Fruit fly (Drosophila melanogaster): Measurements from ENCODE around the gene Adk2.

Gene Adk2

DNA sequence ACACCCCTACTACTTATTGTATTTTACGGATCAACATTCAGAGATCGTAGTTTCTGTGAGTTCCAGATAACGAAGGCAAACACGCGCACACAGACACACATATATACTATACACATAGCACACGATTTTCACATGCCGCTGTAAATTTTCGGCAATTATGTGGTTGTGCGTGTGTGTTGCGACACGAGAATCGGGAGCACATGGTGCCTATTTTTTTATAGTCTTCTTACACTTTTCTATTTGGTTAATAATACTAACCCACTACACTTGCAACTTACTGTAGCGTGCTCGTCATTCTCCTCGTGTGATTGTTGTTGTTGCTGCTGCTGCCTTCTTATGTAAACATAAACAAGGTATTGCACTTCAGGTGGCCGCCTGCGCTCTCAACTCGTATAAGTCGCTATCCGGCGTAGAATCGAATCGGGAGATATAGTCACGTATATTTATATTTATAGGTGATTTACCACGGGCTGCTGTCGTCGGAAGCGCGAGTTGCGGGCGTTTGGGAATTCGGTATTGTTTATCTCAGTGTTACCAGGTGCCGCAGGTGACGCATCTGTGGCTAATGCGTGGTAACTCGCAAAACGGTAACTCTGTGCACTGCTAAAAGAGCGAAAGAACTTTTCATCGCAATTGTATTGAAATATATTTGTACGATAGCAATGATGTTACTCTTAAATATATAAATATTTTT is at the start of gene Adk2:
Gene Adk2 (minus strand): TSS at position 529 of the 694 bp plus-strand sequence.
- no peak for TF ChIP-seq CG8478 (optimal IDR thresholded peaks at IDR 0.05)
- TF ChIP-seq psq (optimal IDR thresholded peaks at IDR 0.05), result no peak

DNA sequence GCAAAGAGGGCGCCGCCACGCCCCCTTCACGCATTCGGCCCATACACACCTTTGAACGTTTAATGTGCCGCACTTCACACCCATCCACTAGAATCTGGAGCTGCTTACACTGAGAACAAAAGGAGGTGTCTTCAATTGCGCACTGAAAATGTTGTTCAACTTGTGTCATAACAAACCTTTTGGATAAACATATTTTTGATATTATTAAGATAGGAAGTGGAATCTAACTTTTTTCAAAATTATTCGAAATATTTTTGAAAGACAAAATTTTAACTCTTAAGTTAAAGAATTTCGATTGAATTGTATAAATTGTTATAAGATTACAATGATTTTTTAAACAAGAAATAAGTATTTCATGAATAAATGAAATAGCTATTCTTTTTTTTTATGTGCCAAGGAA is 45.8 kb upstream of the Adk2 start:
- no peak for TF ChIP-seq usp (GFP tag; optimal IDR thresholded peaks at IDR 0.05)

DNA sequence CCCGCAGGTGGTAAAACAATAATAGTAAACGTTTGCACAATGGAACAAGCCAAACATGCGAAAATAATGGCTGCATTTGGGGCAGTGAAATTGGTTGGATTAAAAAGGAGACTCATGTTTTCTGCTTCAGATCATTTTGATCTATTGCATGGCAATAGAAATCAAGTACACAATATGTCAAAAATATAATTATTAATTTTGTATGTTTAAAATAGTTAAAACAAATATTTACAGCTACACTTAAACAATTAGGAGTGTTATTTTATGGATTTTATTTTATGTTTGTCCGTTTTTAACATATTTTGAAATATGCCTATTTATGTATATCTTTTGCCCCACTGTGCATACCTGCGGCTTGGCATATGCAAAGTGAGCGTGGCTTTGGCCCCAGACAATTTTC is 43.7 kb upstream of the Adk2 start:
- no peak for TF ChIP-seq pan (optimal IDR thresholded peaks at IDR 0.05)
- no peak for TF ChIP-seq CG8478 (optimal IDR thresholded peaks at IDR 0.05)
- no peak for TF ChIP-seq EcR (GFP tag; optimal IDR thresholded peaks at IDR 0.05)
- TF ChIP-seq Dll (optimal IDR thresholded peaks at IDR 0.05), result no peak
- TF ChIP-seq usp (GFP tag; optimal IDR thresholded peaks at IDR 0.05), result no peak
- no peak for TF ChIP-seq psq (optimal IDR thresholded peaks at IDR 0.05)

DNA sequence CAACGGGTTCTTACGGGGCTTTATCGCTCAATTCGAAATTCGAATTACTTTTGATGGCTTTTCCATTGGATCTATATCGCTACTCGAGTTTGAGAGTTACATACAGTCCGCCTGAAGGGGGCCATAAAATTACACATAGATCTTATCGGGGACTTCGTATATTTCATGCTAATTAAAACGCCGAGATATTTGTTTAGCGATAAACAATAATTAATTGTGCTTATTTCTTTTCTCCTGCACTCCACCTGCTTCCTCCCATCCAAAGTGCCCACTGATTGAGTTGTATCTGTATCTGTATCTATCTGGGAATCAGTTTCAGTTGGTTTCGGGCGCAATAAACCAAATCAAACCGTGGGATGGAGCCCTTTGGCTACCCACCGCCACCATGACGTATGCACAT is 43.1 kb upstream of the Adk2 start:
- TF ChIP-seq usp (GFP tag; optimal IDR thresholded peaks at IDR 0.05) (no peak), Dll (optimal IDR thresholded peaks at IDR 0.05) (no peak), pan (optimal IDR thresholded peaks at IDR 0.05) (no peak), EcR (GFP tag; optimal IDR thresholded peaks at IDR 0.05) (no peak), CG8478 (optimal IDR thresholded peaks at IDR 0.05) (no peak), psq (optimal IDR thresholded peaks at IDR 0.05) (no peak)

DNA sequence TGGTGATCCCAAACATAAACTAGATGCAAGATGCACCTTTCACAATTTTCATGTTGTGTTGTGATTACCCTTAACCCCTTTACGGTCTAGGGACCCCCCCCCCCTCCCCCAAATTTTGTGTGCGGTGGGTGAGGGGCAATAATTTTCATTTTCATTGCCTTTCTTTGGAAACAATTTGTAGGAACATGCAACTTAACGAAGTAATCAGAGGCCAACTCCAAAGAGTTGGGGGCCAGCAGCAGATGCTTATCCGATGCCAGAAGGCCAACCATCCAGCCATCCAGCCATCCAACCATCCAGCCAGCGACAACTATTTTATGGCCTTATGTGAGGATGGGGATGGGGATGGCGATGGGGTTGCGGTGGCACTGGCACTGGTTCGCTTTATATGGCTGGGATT is 42.4 kb upstream of the Adk2 start:
- TF ChIP-seq usp (GFP tag; optimal IDR thresholded peaks at IDR 0.05) (no peak), CG8478 (optimal IDR thresholded peaks at IDR 0.05) (no peak), pan (optimal IDR thresholded peaks at IDR 0.05) (no peak), psq (optimal IDR thresholded peaks at IDR 0.05) (no peak), EcR (GFP tag; optimal IDR thresholded peaks at IDR 0.05) (no peak), Dll (optimal IDR thresholded peaks at IDR 0.05) (no peak)

DNA sequence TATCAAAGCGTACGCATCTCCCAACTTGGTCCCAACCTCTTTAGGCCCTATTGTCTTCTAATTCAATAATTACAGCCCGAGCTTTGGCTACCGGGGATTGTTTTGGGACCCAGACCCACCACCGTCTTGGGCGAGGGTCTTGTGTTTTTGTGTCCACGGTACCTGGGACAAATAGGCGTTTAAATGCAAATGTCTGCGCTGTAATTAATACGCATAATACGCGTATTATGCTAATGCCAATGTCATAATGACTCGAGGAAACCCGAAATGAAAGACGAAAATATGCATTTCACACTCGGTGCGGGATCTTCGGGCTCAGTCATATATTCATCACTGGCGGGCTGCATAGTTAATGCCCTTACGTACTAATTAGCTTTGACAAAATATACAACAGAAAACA is 41.9 kb upstream of the Adk2 start:
- no peak for TF ChIP-seq usp (GFP tag; optimal IDR thresholded peaks at IDR 0.05)
- no peak for TF ChIP-seq CG8478 (optimal IDR thresholded peaks at IDR 0.05)
- TF ChIP-seq pan (optimal IDR thresholded peaks at IDR 0.05), result no peak
- no peak for TF ChIP-seq EcR (GFP tag; optimal IDR thresholded peaks at IDR 0.05)
- TF ChIP-seq Dll (optimal IDR thresholded peaks at IDR 0.05), result no peak
- no peak for TF ChIP-seq psq (optimal IDR thresholded peaks at IDR 0.05)

DNA sequence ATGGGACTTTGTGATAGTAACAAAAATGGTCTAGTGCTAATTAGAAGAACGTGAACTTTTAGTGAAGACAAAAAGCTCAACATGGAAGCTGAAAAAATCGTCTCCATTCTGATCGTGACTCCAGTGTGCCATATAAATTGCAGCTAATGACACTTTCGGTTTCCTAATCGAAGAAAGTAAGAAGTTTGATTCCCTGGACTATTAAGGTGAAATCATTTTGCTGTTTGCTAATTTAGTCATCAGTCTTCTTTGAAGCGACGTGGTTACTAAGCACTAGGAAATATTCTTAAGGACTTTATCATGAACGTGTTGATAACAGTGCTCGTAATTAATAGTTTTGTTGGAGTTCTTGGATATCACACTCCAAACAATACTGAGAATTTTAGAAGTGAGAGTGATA is 40.3 kb upstream of the Adk2 start, which contains the start of gene CG34429:
Gene CG34429 (plus strand): TSS at position 301 of the 400 bp plus-strand sequence.
- TF ChIP-seq usp (GFP tag; optimal IDR thresholded peaks at IDR 0.05) (no peak), CG8478 (optimal IDR thresholded peaks at IDR 0.05) (no peak), pan (optimal IDR thresholded peaks at IDR 0.05) (no peak), psq (optimal IDR thresholded peaks at IDR 0.05) (no peak), Dll (optimal IDR thresholded peaks at IDR 0.05) (no peak), EcR (GFP tag; optimal IDR thresholded peaks at IDR 0.05) (no peak)

DNA sequence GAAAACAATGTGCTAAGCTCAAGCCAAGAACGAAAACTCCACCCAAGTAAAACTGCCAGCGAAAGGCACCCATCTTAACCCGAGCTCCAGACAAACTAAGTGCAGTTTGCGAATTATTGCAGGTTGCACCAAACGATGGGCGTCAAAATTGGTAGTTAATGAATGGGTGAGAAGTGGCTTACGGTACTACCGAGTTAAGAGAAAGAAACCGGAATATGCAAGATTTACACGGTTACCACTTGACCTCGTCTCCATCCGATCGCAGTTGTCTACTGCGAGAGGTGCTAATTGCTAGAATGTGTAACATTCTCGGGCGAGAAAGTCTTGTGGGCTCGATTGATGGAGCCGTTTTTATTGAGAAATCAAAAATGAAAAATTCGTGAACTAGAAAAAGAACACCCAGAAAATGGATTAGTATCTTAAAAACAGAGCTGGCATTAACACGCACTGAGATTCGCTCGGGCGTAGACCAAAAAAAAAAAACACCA is 38.9 kb upstream of the Adk2 start, which contains the start of the genes CG14115 and CG34428:
Gene CG14115 (minus strand): TSS at position 101 of the 488 bp plus-strand sequence.
Gene CG34428 (plus strand): TSS at position 438 of the 488 bp plus-strand sequence.
- no peak for TF ChIP-seq EcR (GFP tag; optimal IDR thresholded peaks at IDR 0.05)

DNA sequence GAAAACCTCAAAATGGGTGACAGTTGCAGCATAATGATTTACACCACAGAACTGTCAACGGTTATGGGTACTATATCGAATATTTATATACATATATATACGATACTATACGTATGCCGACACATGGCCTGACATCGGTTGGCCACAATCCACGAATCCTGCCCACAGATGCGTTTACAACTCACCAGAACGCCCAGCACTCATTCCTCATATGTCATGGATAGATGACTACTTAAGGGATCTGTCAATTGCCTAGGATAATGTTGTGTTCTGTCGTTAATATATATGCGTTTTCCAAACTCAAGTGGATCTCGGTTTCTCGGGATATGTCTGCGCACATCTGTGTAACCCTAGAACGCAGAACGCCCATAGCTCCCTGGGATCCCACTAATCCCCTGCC is 35.9 kb upstream of the Adk2 start:
- TF ChIP-seq CG8478 (optimal IDR thresholded peaks at IDR 0.05), result no peak
- TF ChIP-seq Dll (optimal IDR thresholded peaks at IDR 0.05), result no peak
- no peak for TF ChIP-seq psq (optimal IDR thresholded peaks at IDR 0.05)
- no peak for TF ChIP-seq EcR (GFP tag; optimal IDR thresholded peaks at IDR 0.05)
- TF ChIP-seq pan (optimal IDR thresholded peaks at IDR 0.05), result no peak
- TF ChIP-seq usp (GFP tag; optimal IDR thresholded peaks at IDR 0.05), result no peak

DNA sequence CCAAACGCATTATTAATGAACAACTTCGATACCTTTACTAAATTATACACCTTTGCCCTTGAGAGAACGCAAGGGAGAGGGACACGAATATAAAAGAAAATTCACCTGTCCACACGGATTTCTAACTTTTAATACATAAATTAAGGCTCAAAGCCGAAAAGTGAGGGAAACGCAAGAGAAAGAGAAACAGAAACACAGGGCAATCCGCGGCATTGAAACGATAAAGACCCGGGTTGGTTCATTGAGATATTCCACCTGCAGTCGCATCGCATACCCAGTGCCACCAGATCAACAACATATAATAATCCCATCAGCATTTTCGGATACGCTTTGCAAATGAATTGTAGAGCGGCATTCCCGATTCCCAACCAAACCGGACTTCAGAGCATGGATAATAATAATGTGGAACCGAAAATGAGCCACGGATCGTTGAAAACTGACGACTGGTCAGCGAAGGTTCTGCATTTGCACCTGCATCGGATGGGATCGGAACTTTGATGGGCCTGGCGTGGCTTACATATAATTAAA is 28.3 kb upstream of the Adk2 start:
- TF ChIP-seq Dll (optimal IDR thresholded peaks at IDR 0.05), result no peak
- no peak for TF ChIP-seq EcR (GFP tag; optimal IDR thresholded peaks at IDR 0.05)
- no peak for TF ChIP-seq usp (GFP tag; optimal IDR thresholded peaks at IDR 0.05)
- TF ChIP-seq psq (optimal IDR thresholded peaks at IDR 0.05), result no peak
- no peak for TF ChIP-seq pan (optimal IDR thresholded peaks at IDR 0.05)
- no peak for TF ChIP-seq CG8478 (optimal IDR thresholded peaks at IDR 0.05)

DNA sequence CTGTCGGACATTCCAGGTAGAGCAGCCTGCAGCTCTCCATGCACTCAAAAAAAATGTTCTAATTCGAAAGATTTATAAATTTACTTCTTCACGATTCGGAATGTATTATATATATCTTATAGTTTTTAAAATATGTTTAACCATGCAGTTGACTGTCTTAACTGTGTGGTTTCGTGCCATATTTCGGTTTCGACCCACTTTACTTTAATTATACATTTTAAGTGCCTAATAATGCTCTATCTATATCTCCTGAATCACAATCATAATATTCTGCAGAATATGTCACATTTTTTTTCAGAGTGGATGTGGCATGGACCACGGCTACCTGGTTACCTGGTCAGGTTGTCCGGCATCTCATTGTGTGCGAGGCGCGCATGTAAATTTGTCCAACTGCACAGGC is 27.2 kb upstream of the Adk2 start:
- TF ChIP-seq CG8478 (optimal IDR thresholded peaks at IDR 0.05) (no peak), Dll (optimal IDR thresholded peaks at IDR 0.05) (no peak), EcR (GFP tag; optimal IDR thresholded peaks at IDR 0.05) (no peak)

DNA sequence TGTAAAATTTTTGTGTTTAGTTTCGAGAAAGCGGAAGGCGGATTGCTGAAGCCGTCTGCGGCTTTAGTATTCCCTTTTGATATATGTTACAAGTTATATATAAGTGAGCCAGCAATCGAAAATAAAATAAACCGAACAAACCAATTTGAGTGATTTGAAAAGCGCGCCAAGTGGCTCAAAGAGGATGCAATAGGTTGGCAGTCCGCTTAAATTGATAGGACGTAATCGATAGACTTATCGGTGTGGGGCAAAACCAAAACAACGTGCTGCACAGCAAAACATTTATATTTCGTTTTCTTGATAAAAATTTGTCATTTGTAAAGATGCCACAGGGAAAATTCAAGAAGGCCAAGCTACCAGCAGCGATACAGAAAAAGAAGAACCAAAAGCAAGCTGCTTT is 24.3 kb upstream of the Adk2 start, which contains the start of gene CG11279:
Gene CG11279 (plus strand): TSS at position 220 of the 400 bp plus-strand sequence.
- TF ChIP-seq EcR (GFP tag; optimal IDR thresholded peaks at IDR 0.05), result no peak
- no peak for TF ChIP-seq pan (optimal IDR thresholded peaks at IDR 0.05)
- TF ChIP-seq CG8478 (optimal IDR thresholded peaks at IDR 0.05), result no peak
- no peak for TF ChIP-seq psq (optimal IDR thresholded peaks at IDR 0.05)
- TF ChIP-seq Dll (optimal IDR thresholded peaks at IDR 0.05), result no peak
- TF ChIP-seq usp (GFP tag; optimal IDR thresholded peaks at IDR 0.05), result no peak

DNA sequence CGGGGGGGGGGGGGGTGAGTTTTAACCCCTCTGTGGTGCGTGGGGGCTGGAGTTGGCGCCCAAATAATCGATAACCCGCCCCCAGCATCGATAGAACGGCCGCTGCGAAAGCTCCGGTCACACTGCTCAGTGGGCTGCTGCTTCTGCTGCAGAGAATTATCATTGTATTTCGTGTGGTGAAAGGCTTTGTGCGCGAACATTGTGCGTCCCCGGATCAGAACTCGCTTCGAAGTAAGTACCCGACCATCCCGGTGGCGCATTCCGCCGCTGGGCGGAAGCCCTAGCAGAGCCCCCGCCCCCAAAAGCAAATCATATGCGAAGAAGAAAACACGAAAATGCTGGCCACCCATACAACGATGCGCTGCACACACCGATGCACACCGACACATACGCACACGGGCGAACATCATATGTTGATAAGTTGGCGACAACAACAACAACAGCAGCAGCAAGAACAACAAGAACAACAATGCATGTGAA is 21.9 kb upstream of the Adk2 start, which contains the start of gene Syx13:
Gene Syx13 (plus strand): TSS at position 100 of the 480 bp plus-strand sequence.
- TF ChIP-seq CG8478 (optimal IDR thresholded peaks at IDR 0.05) (no peak), pan (optimal IDR thresholded peaks at IDR 0.05) (no peak), Dll (optimal IDR thresholded peaks at IDR 0.05) (no peak), EcR (GFP tag; optimal IDR thresholded peaks at IDR 0.05) (no peak), usp (GFP tag; optimal IDR thresholded peaks at IDR 0.05) (no peak), psq (optimal IDR thresholded peaks at IDR 0.05) (no peak)
